Worm (Caenorhabditis elegans) whole organism, midembryonic: ENCODE measurements around the gene tbc-14.
A peak's percentile ranks its signal among the peaks of the same experiment; 100 is the strongest.

ENCODE experiments used
- T22C8.4 ChIP-seq: fragments of 200-800 bp; sonication (Bioruptor generic); IDR thresholded peaks from 2 replicates; pipeline ENCODE4 v1.3.6; 2022; ENCODE audit warnings: missing genetic modification characterization, missing compliant biosample characterization
- cog-1 ChIP-seq: sonication (generic microtip); optimal IDR thresholded peaks from 2 replicates; lab custom pipeline; 2016; ENCODE audit warnings: missing genetic modification characterization, missing compliant biosample characterization
- klf-2 ChIP-seq: fragments of 200-800 bp; sonication (Bioruptor generic); conservative IDR thresholded peaks from 2 replicates; pipeline ENCODE4 v1.3.6; 2022; ENCODE audit warnings: missing genetic modification reagents, missing genetic modification characterization, missing compliant biosample characterization
- tab-1 ChIP-seq: fragments of 200-800 bp; sonication (Bioruptor generic); IDR thresholded peaks from 2 replicates; pipeline ENCODE4 v1.3.6; 2022; ENCODE audit warnings: missing genetic modification characterization, missing compliant biosample characterization
- ztf-23 ChIP-seq: fragments of 200-800 bp; sonication (Bioruptor generic); IDR thresholded peaks from 2 replicates; pipeline ENCODE4 v1.3.6; 2022; ENCODE audit warnings: missing genetic modification reagents, missing genetic modification characterization, missing compliant biosample characterization
- ztf-29 ChIP-seq: fragments of 200-800 bp; sonication (Bioruptor generic); IDR thresholded peaks from 2 replicates; pipeline ENCODE4 v1.3.6; 2022; ENCODE audit warnings: missing genetic modification reagents, missing genetic modification characterization, missing compliant biosample characterization

DNA sequence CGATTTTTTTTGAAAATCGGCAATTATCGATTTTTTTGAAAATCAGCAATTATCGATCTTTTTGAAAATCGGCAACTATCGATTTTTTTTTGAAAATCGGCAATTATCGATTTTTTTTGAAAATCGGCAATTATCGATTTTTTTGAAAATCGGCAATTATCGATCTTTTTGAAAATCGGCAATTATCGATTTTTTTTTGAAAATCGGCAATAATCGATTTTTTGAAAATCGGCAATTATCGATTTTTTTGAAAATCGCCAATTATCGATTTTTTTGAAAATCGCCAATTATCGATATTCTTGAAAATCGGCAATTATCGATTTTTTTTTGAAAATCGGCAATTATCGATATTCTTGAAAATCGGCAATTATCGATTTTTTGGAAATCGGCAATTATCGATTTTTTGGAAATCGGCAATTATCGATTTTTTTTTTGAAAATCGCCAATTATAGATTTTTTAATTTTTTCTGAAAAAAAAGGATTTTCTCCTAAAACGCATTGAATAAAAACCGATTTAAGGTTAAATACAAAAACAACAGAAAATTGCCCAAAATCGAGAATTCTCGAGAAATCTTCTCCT is 29.9 kb downstream of the tbc-14 start:
- TF ChIP-seq ztf-29, result no peak
- TF ChIP-seq cog-1 (tag; lab: Kevin White, UChicago), result no peak
- TF ChIP-seq T22C8.4 (GFP tag; lab: Robert Waterston, UW), result peak; percentile 98
- no peak for TF ChIP-seq klf-2 (GFP tag; lab: Robert Waterston, UW)
- TF ChIP-seq ztf-23 (GFP tag; lab: Robert Waterston, UW), result no peak
- TF ChIP-seq tab-1 (GFP tag; lab: Robert Waterston, UW), result no peak
